Fruit fly (Drosophila melanogaster): ENCODE measurements around the gene CG18754.

The CG18754 gene

dm6 chr3R:23723381-23724034 is 39.7 kb downstream of the CG18754 start (continued):
- TF ChIP-seq CG3065 (GFP tag; optimal IDR thresholded peaks at IDR 0.05) (no peak), pfk (GFP tag; optimal IDR thresholded peaks at IDR 0.05) (peak; percentile 43), ham (GFP tag; IDR thresholded peaks at IDR 0.05) (0 out of 2 replicates have a peak, but pooled peaks have one; percentile 8), ash1 (GFP tag; optimal IDR thresholded peaks at IDR 0.05) (peak; percentile 4), Mes4 (GFP tag; optimal IDR thresholded peaks at IDR 0.05) (peak; percentile 47), ase (GFP tag; IDR thresholded peaks at IDR 0.05) (peak; percentile 50; the same call in 1 of the 3 replicates), nom (GFP tag; optimal IDR thresholded peaks at IDR 0.05) (peak; percentile 54), sens (GFP tag) (peak; percentile 93), jigr1 (GFP tag; IDR thresholded peaks at IDR 0.05) (0 out of 3 replicates have a peak, but pooled peaks have one; percentile 12), CG11723 (GFP tag; optimal IDR thresholded peaks at IDR 0.05) (peak; percentile 51), luna (GFP tag; optimal IDR thresholded peaks at IDR 0.05) (no peak), CG18764 (GFP tag; optimal IDR thresholded peaks at IDR 0.05) (no peak), CG11504 (tag; optimal IDR thresholded peaks at IDR 0.05) (peak; percentile 73), CG8924 (tag; optimal IDR thresholded peaks at IDR 0.05) (peak; percentile 39), Ptx1 (GFP tag; IDR thresholded peaks at IDR 0.05) (peak; percentile 17; the same call in 1 of the 2 replicates), NK7.1 (GFP tag; optimal IDR thresholded peaks at IDR 0.05) (no peak), gce (GFP tag; IDR thresholded peaks at IDR 0.05) (peak; percentile 91), sr (GFP tag; IDR thresholded peaks at IDR 0.05) (peak; percentile 83), ac (GFP tag; optimal IDR thresholded peaks at IDR 0.05) (no peak), Camta (GFP tag; optimal IDR thresholded peaks at IDR 0.05) (peak; percentile 49), CG6765 (GFP tag; optimal IDR thresholded peaks at IDR 0.05) (peak; percentile 65), slbo (GFP tag; IDR thresholded peaks at IDR 0.05) (no peak), CG8290 (GFP tag; optimal IDR thresholded peaks at IDR 0.05) (peak; percentile 37), CG8290 (tag; optimal IDR thresholded peaks at IDR 0.05) (peak in 1 of 2 experiments; percentile 51), gcm2 (GFP tag; optimal IDR thresholded peaks at IDR 0.05) (no peak), klu (GFP tag; IDR thresholded peaks at IDR 0.05) (no peak), lbe (GFP tag; optimal IDR thresholded peaks at IDR 0.05) (peak; percentile 39), cad (GFP tag; optimal IDR thresholded peaks at IDR 0.05) (no peak), org-1 (GFP tag; optimal IDR thresholded peaks at IDR 0.05) (peak; percentile 46), Max (GFP tag; optimal IDR thresholded peaks at IDR 0.05) (peak; percentile 10), CG14710 (tag; optimal IDR thresholded peaks at IDR 0.05) (peak; percentile 20), kay (GFP tag; optimal IDR thresholded peaks at IDR 0.05) (peak; percentile 41), sim (GFP tag; IDR thresholded peaks at IDR 0.05) (peak; percentile 72), CG1832 (GFP tag; optimal IDR thresholded peaks at IDR 0.05) (no peak), eyg (GFP tag; optimal IDR thresholded peaks at IDR 0.05) (peak; percentile 75), trh (GFP tag; optimal IDR thresholded peaks at IDR 0.05) (peak; percentile 76), CG10274 (GFP tag; optimal IDR thresholded peaks at IDR 0.05) (no peak), dan (GFP tag; IDR thresholded peaks at IDR 0.05) (no peak), NfI (GFP tag; optimal IDR thresholded peaks at IDR 0.05) (no peak), zfh1 (GFP tag; IDR thresholded peaks at IDR 0.05) (peak; percentile 77), fd64A (GFP tag; optimal IDR thresholded peaks at IDR 0.05) (peak; percentile 85), ato (GFP tag; IDR thresholded peaks at IDR 0.05; ENCODE audit: partially characterized antibody) (no peak), lab (GFP tag; optimal IDR thresholded peaks at IDR 0.05) (peak; percentile 56), Bdp1 (GFP tag; optimal IDR thresholded peaks at IDR 0.05) (peak; percentile 20), CG8359 (GFP tag; optimal IDR thresholded peaks at IDR 0.05; ENCODE audit: borderline replicate concordance) (peak; percentile 52), schlank (tag; optimal IDR thresholded peaks at IDR 0.05) (peak; percentile 32), CG10979 (tag; optimal IDR thresholded peaks at IDR 0.05) (peak; percentile 18), ind (GFP tag; optimal IDR thresholded peaks at IDR 0.05) (peak; percentile 18), tin (GFP tag; optimal IDR thresholded peaks at IDR 0.05) (no peak), Meics (GFP tag; optimal IDR thresholded peaks at IDR 0.05) (peak; percentile 68), CG2202 (tag; optimal IDR thresholded peaks at IDR 0.05) (peak; percentile 10)
